Worm (Caenorhabditis elegans): ENCODE measurements around the gene dct-13.
"Not testable (repeated sequence)": the region's sequence is repeated elsewhere in the genome, so short reads cannot be mapped to it uniquely, and the experiment has no call there.

dct-13 gene

ce11 chrIV:17025017-17025416 is at the start of gene dct-13:
TSS of gene dct-13 (minus strand) at chrIV:17025117.
- TF ChIP-seq him-1 (tag; optimal IDR thresholded peaks at IDR 0.05): no peak
- no peak for TF ChIP-seq dao-5 (tag; optimal IDR thresholded peaks at IDR 0.05)
- no peak for TF ChIP-seq W03F9.2 (tag; optimal IDR thresholded peaks at IDR 0.05)

ce11 chrIV:17070791-17071190 is 45.9 kb upstream of the dct-13 start, which contains the start of gene Y116A8C.24:
TSS of gene Y116A8C.24 (minus strand) at chrIV:17070891.
- not testable (repeated sequence) for TF ChIP-seq W03F9.2, him-1, dao-5 (tag; optimal IDR thresholded peaks at IDR 0.05)

- not testable (repeated sequence) for TF ChIP-seq dao-5, W03F9.2, him-1 (tag; optimal IDR thresholded peaks at IDR 0.05)
These were observed 40.0 kb upstream of the dct-13 start, which contains the start of gene Y116A8C.465 for ce11 chrIV:17064937-17065336. TSS of gene Y116A8C.465 (plus strand) at chrIV:17065237.

- TF ChIP-seq W03F9.2, him-1, dao-5 (tag; optimal IDR thresholded peaks at IDR 0.05): not testable (repeated sequence)
These were observed 38.8 kb upstream of the dct-13 start, which contains the start of gene Y116A8C.467 for ce11 chrIV:17063700-17064099. TSS of gene Y116A8C.467 (minus strand) at chrIV:17063800.

- no peak for TF ChIP-seq dao-5 (tag; optimal IDR thresholded peaks at IDR 0.05)
- no peak for TF ChIP-seq him-1 (tag; optimal IDR thresholded peaks at IDR 0.05)
- TF ChIP-seq W03F9.2 (tag; optimal IDR thresholded peaks at IDR 0.05): no peak
These were observed 33.1 kb upstream of the dct-13 start, which contains the start of gene Y116A8C.44 for ce11 chrIV:17058036-17058435. TSS of gene Y116A8C.44 (minus strand) at chrIV:17058136.

- no peak for TF ChIP-seq dao-5 (tag; optimal IDR thresholded peaks at IDR 0.05)
- TF ChIP-seq W03F9.2 (tag; optimal IDR thresholded peaks at IDR 0.05): no peak
- TF ChIP-seq him-1 (tag; optimal IDR thresholded peaks at IDR 0.05): no peak
These were observed 28.3 kb upstream of the dct-13 start, which contains the start of gene Y116A8C.23 for ce11 chrIV:17053261-17053660. TSS of gene Y116A8C.23 (plus strand) at chrIV:17053561.

- TF ChIP-seq dao-5 (tag; optimal IDR thresholded peaks at IDR 0.05): no peak
- TF ChIP-seq W03F9.2 (tag; optimal IDR thresholded peaks at IDR 0.05): no peak
- TF ChIP-seq him-1 (tag; optimal IDR thresholded peaks at IDR 0.05): no peak
These were observed 23.3 kb upstream of the dct-13 start, which contains the start of gene athp-3 for ce11 chrIV:17048257-17048656. TSS of gene athp-3 (minus strand) at chrIV:17048357.

- TF ChIP-seq dao-5 (tag; optimal IDR thresholded peaks at IDR 0.05) (no peak), W03F9.2 (tag; optimal IDR thresholded peaks at IDR 0.05) (no peak), him-1 (tag; optimal IDR thresholded peaks at IDR 0.05) (no peak)
These were observed 20.8 kb upstream of the dct-13 start, which contains the start of gene clec-195 for ce11 chrIV:17045691-17046090. TSS of gene clec-195 (minus strand) at chrIV:17045791.

- TF ChIP-seq W03F9.2 (tag; optimal IDR thresholded peaks at IDR 0.05): no peak
- TF ChIP-seq dao-5 (tag; optimal IDR thresholded peaks at IDR 0.05): no peak
- no peak for TF ChIP-seq him-1 (tag; optimal IDR thresholded peaks at IDR 0.05)
These were observed 15.7 kb upstream of the dct-13 start, which contains the start of gene Y116A8C.20 for ce11 chrIV:17040618-17041017. TSS of gene Y116A8C.20 (plus strand) at chrIV:17040918.

ce11 chrIV:17039545-17039944 is 14.6 kb upstream of the dct-13 start, which contains the start of gene Y116A8C.19:
TSS of gene Y116A8C.19 (minus strand) at chrIV:17039645.
- no peak for TF ChIP-seq dao-5 (tag; optimal IDR thresholded peaks at IDR 0.05)
- no peak for TF ChIP-seq him-1 (tag; optimal IDR thresholded peaks at IDR 0.05)
- TF ChIP-seq W03F9.2 (tag; optimal IDR thresholded peaks at IDR 0.05): no peak

ce11 chrIV:17030494-17030893 is 5.6 kb upstream of the dct-13 start, which contains the start of gene nhr-229:
TSS of gene nhr-229 (minus strand) at chrIV:17030594.
- no peak for TF ChIP-seq W03F9.2 (tag; optimal IDR thresholded peaks at IDR 0.05)
- TF ChIP-seq him-1 (tag; optimal IDR thresholded peaks at IDR 0.05): no peak
- TF ChIP-seq dao-5 (tag; optimal IDR thresholded peaks at IDR 0.05): no peak

- no peak for TF ChIP-seq him-1 (tag; optimal IDR thresholded peaks at IDR 0.05)
- TF ChIP-seq dao-5 (tag; optimal IDR thresholded peaks at IDR 0.05): no peak
- TF ChIP-seq W03F9.2 (tag; optimal IDR thresholded peaks at IDR 0.05): no peak
These were observed 1.7 kb upstream of the dct-13 start for ce11 chrIV:17026568-17026967.

ce11 chrIV:17021042-17021441 is 3.9 kb downstream of the dct-13 start:
- TF ChIP-seq W03F9.2 (tag; optimal IDR thresholded peaks at IDR 0.05) (no peak), dao-5 (tag; optimal IDR thresholded peaks at IDR 0.05) (no peak), him-1 (tag; optimal IDR thresholded peaks at IDR 0.05) (no peak)

- TF ChIP-seq him-1 (tag; optimal IDR thresholded peaks at IDR 0.05): no peak
- no peak for TF ChIP-seq W03F9.2 (tag; optimal IDR thresholded peaks at IDR 0.05)
- no peak for TF ChIP-seq dao-5 (tag; optimal IDR thresholded peaks at IDR 0.05)
These were observed 14.6 kb downstream of the dct-13 start for ce11 chrIV:17010274-17010673.

Measured in whole organism, L4/young adult.